Fruit fly (Drosophila melanogaster) whole organism, adult: ENCODE data around the gene pdgy.
A peak's percentile ranks its signal among the peaks of the same experiment; 100 is the strongest.

Source experiments
- CG11617 ChIP-seq: fragments of 200-800 bp; sonication (Bioruptor generic); optimal IDR thresholded peaks from 2 replicates; lab custom pipeline; 2017; ENCODE audit warnings: mild to moderate bottlenecking, missing biosample characterization, missing genetic modification reagents, missing genetic modification characterization
- CG12768 ChIP-seq: fragments of 200-800 bp; sonication (Bioruptor generic); optimal IDR thresholded peaks from 2 replicates; lab custom pipeline; 2017; ENCODE audit warnings: missing biosample characterization, missing genetic modification characterization, mild to moderate bottlenecking, moderate library complexity, missing genetic modification reagents
- CG14711 ChIP-seq: fragments of 200-800 bp; sonication (Bioruptor generic); optimal IDR thresholded peaks from 2 replicates; lab custom pipeline; 2018; ENCODE audit warnings: missing biosample characterization, mild to moderate bottlenecking, missing genetic modification characterization, moderate library complexity
- CG1620 ChIP-seq: fragments of 200-800 bp; sonication (Bioruptor generic); optimal IDR thresholded peaks from 2 replicates; lab custom pipeline; 2016; ENCODE audit warnings: missing biosample characterization, missing genetic modification characterization
- CG33017 ChIP-seq: fragments of 200-800 bp; sonication (Bioruptor generic); optimal IDR thresholded peaks from 2 replicates; lab custom pipeline; 2018; ENCODE audit warnings: missing biosample characterization, mild to moderate bottlenecking, missing genetic modification characterization, moderate library complexity
- CG5204 ChIP-seq: fragments of 200-800 bp; sonication (Bioruptor generic); optimal IDR thresholded peaks from 2 replicates; lab custom pipeline; 2016; ENCODE audit warnings: missing biosample characterization, missing genetic modification characterization
- CG7045 ChIP-seq: fragments of 200-800 bp; sonication (Bioruptor generic); optimal IDR thresholded peaks from 2 replicates; lab custom pipeline; 2017; ENCODE audit warnings: missing biosample characterization, mild to moderate bottlenecking, missing genetic modification characterization
- CG7101 ChIP-seq: fragments of 200-800 bp; sonication (Bioruptor generic); optimal IDR thresholded peaks from 2 replicates; lab custom pipeline; 2018; ENCODE audit warnings: missing biosample characterization, mild to moderate bottlenecking, missing genetic modification characterization, moderate library complexity
- Clk ChIP-seq: fragments of 200-800 bp; sonication (Bioruptor generic); optimal IDR thresholded peaks from 2 replicates; lab custom pipeline; 2017; ENCODE audit warnings: missing biosample characterization, missing genetic modification characterization
- Crg-1 ChIP-seq: fragments of 200-800 bp; sonication (Bioruptor generic); optimal IDR thresholded peaks from 2 replicates; lab custom pipeline; 2016; ENCODE audit warnings: missing biosample characterization, missing genetic modification characterization
- Hr96 ChIP-seq: fragments of 200-800 bp; sonication (Bioruptor generic); optimal IDR thresholded peaks from 2 replicates; lab custom pipeline; 2016; ENCODE audit warnings: missing biosample characterization, missing genetic modification characterization
- Mnt ChIP-seq: fragments of 200-800 bp; sonication (Bioruptor generic); optimal IDR thresholded peaks from 2 replicates; lab custom pipeline; 2016; ENCODE audit warnings: missing biosample characterization, mild to moderate bottlenecking, missing genetic modification characterization
- bab1 ChIP-seq: fragments of 200-800 bp; sonication (Bioruptor generic); optimal IDR thresholded peaks from 3 replicates; lab custom pipeline; 2019; ENCODE audit warnings: missing biosample characterization, mild to moderate bottlenecking, missing genetic modification characterization, moderate library complexity
- cic ChIP-seq: fragments of 200-800 bp; sonication (Bioruptor generic); optimal IDR thresholded peaks from 2 replicates; lab custom pipeline; 2017; ENCODE audit warnings: missing biosample characterization, mild to moderate bottlenecking, missing genetic modification characterization, moderate library complexity
- cnc ChIP-seq, 2 experiments: fragments of >200 bp; optimal IDR thresholded peaks; 2 replicates each; lab custom pipeline; 2017
- kay ChIP-seq: fragments of 200-800 bp; sonication (Bioruptor generic); peaks from one replicate; lab custom pipeline; 2016; ENCODE audit warnings: missing biosample characterization, missing genetic modification characterization, borderline replicate concordance
- ovo ChIP-seq: fragments of 200-800 bp; sonication (Bioruptor generic); optimal IDR thresholded peaks from 2 replicates; lab custom pipeline; 2016; ENCODE audit warnings: missing biosample characterization, missing genetic modification characterization
- pad ChIP-seq: fragments of 200-800 bp; sonication (Bioruptor generic); optimal IDR thresholded peaks from 3 replicates; lab custom pipeline; 2017; ENCODE audit warnings: missing biosample characterization, missing genetic modification characterization, mild to moderate bottlenecking, moderate library complexity, missing genetic modification reagents
- tj ChIP-seq: fragments of 200-800 bp; sonication (Bioruptor generic); optimal IDR thresholded peaks from 3 replicates; lab custom pipeline; 2017; ENCODE audit warnings: missing biosample characterization, mild to moderate bottlenecking, missing genetic modification characterization, moderate library complexity
- toe ChIP-seq: fragments of 200-800 bp; sonication (Bioruptor generic); optimal IDR thresholded peaks from 2 replicates; lab custom pipeline; 2016; ENCODE audit warnings: missing biosample characterization, missing genetic modification characterization

Gene pdgy

DNA sequence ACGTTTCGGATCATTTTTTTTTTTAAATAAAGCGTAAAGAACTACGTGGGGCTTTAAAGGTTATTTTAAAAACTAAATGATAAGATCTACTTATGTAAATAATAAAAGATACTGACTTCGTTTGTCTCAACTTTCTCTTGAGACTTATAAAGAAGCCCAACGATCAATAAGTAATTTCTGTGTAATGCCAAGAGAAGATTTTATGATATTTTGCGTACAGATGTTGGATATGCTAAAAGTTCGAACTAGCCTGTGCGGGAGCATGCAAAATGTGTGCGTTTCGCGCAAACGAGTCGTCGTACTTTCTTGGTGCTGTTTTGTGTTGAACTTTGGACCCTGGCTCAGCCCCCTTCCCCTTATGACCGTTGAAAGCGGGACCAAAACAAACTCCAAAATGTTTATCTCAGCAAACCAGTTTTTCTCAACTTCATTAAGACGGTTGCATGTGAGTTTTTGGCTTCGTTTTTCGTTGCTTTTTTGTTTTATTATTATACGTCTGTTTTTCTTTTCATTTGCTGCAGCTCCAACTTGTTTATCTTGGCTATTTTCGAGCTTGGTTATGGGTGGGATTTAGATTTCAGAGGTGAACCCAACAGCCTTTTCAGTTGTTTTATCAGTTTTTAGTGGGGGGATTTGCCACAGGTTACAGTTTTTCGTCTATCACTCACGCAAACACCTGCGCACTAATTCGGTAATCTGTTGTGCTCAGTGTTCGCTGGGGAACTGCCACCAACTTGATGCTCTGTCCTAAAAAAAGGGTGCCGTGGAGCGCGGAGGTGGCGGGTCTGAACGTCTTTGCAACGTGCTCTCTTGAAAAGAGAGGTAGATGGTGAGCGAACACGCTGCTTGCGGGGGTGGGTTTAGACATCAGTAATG is at the start of gene pdgy:
pdgy (minus strand) TSS at position 688 of the 876 bp plus-strand sequence.
- TF ChIP-seq Clk (GFP tag; lab: Kevin White, UChicago) (no peak), kay (peak; percentile 13), CG1620 (GFP tag; lab: Kevin White, UChicago) (no peak), CG7045 (no peak), pad (peak; percentile 84), bab1 (GFP tag; lab: Kevin White, UChicago) (no peak), ovo (no peak), CG12768 (GFP tag; lab: Kevin White, UChicago) (peak; percentile 57), Crg-1 (GFP tag; lab: Kevin White, UChicago) (no peak), tj (GFP tag; lab: Kevin White, UChicago) (peak; percentile 91), CG33017 (no peak), CG11617 (GFP tag; lab: Kevin White, UChicago) (no peak), cnc (optimal IDR thresholded peaks at IDR 0.05; lab: Kevin White, UChicago) (no peak), CG14711 (no peak), CG5204 (GFP tag; lab: Kevin White, UChicago) (no peak), Hr96 (peak; percentile 34), toe (GFP tag; lab: Kevin White, UChicago) (peak; percentile 32), CG7101 (no peak), Mnt (no peak), cic (GFP tag; lab: Kevin White, UChicago) (peak; percentile 28)

- TF ChIP-seq kay (no peak), CG12768 (GFP tag; lab: Kevin White, UChicago) (no peak)
Observed at dm6 chrX:14960856-14961255, 7.5 kb upstream of the pdgy start.

dm6 chrX:14955050-14955783 is 1.9 kb upstream of the pdgy start, which contains the start of the genes CG9030 and eag:
Gene CG9030, minus strand, starts transcription at chrX:14955100.
Gene eag, plus strand, starts transcription at chrX:14955477.
- TF ChIP-seq bab1 (GFP tag; lab: Kevin White, UChicago): no peak
- peak; percentile 64 for TF ChIP-seq ovo

DNA sequence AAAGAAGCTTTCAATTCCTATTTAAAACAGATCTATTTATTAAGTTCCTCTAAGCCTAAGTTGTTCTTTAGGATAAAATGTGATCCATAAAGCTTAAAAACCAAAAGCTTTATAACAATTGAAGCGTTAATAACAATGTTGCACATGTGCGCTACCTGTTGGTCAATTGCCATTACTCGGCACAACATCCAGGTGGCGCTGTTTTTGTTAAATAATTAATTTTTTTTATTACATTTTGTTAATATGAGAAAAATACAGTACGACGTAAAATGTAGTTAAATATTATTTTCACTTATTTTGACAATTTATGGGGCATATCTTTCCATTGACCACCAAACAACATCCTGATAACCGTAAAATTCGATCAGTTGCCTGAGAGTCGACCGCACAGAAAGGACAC is 564 bp upstream of the pdgy start:
- no peak for TF ChIP-seq Clk (GFP tag; lab: Kevin White, UChicago)
- TF ChIP-seq CG14711: no peak
- TF ChIP-seq CG7045: no peak
- peak; percentile 7 for TF ChIP-seq bab1 (GFP tag; lab: Kevin White, UChicago)
- peak; percentile 7 for TF ChIP-seq Hr96
- TF ChIP-seq pad: no peak
- no peak for TF ChIP-seq CG33017
- TF ChIP-seq cic (GFP tag; lab: Kevin White, UChicago): no peak
- TF ChIP-seq CG7101: peak; percentile 31
- TF ChIP-seq ovo: no peak
- no peak for TF ChIP-seq Mnt
- no peak for TF ChIP-seq tj (GFP tag; lab: Kevin White, UChicago)
- peak; percentile 65 for TF ChIP-seq CG1620 (GFP tag; lab: Kevin White, UChicago)

DNA sequence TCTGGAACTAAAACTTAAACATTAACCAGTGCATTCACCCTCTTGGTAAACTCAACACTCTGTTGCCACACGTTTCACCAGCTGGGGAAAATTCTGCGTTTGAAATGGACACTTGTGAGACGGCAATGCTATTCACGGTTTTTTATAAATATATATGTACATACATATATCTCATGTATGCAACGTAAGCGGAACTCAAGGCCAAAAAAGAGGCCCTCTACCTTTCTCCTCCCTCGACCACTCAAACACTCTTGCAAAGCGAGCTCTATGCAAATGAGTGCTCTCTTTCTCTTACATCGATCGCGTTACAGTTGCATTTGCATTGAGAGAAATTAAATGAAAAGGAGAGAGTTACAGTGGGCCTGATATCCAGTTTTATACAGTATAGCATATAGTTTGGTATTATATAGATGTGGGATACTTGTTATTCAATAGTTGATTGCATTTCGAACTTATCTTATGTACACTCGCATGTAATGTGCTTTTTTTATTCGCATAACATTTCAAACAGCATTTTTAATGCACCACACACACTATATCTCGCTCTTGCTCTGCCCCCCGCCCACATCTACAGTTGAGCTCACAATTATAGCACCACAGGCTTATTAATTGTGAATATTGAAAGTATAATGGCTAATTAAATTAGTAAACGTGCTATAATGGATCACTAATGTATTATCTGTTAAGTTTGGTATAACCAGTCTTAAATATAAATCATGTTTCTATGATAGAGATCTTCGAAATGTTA is 1.1 kb downstream of the pdgy start:
- TF ChIP-seq CG7045 (peak; percentile 29), ovo (peak; percentile 47), Hr96 (no peak), bab1 (GFP tag; lab: Kevin White, UChicago) (peak; percentile 78), cic (GFP tag; lab: Kevin White, UChicago) (no peak), CG12768 (GFP tag; lab: Kevin White, UChicago) (no peak), cnc (optimal IDR thresholded peaks at IDR 0.05; lab: Kevin White, UChicago) (no peak), CG5204 (GFP tag; lab: Kevin White, UChicago) (no peak), tj (GFP tag; lab: Kevin White, UChicago) (peak; percentile 90), Crg-1 (GFP tag; lab: Kevin White, UChicago) (peak; percentile 18), CG14711 (peak; percentile 28), Clk (GFP tag; lab: Kevin White, UChicago) (no peak), Mnt (peak; percentile 1), kay (peak; percentile 45), pad (peak; percentile 86), CG33017 (no peak), toe (GFP tag; lab: Kevin White, UChicago) (no peak), CG7101 (peak; percentile 62), CG1620 (GFP tag; lab: Kevin White, UChicago) (no peak), CG11617 (GFP tag; lab: Kevin White, UChicago) (peak; percentile 39)

DNA sequence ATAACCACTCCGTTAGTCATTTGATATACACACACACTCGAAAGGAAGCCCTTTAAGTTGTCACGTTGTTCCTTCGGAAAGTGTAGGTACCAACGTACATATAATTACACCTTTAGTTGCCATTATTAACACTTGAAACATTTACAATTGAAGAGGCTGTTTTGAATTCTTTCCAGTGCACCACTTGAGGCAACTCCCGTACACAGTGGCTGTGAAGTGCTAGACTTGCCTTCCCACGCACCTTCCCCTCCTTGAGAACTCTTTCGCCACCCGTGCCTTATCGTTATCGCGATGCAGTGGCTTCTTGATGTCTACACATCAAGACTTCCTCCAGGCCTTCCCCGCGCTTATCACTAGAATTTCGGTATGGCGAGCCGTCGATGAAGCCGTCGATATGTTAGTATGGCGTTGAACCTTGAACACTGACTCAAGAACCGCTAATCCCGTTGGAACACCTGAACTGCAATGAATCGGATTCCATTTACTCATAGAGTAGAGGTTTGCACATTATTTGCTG is 1.9 kb downstream of the pdgy start:
- no peak for TF ChIP-seq CG14711
- TF ChIP-seq pad: peak; percentile 98
- TF ChIP-seq ovo: peak; percentile 1
